Worm (Caenorhabditis elegans) whole organism, L4 larva: ENCODE results near the gene F56A11.6.

Experiments
- R02D3.7 ChIP-seq: fragments of 150-350 bp; sonication (generic microtip); optimal IDR thresholded peaks from 3 replicates; lab custom pipeline; 2014; ENCODE audit warnings: missing biosample characterization, missing genetic modification characterization
- fkh-10 ChIP-seq: fragments of 150-350 bp; optimal IDR thresholded peaks from 2 replicates; lab custom pipeline; 2014; ENCODE audit warnings: missing biosample characterization, missing genetic modification reagents, missing genetic modification characterization
- fos-1 ChIP-seq: fragments of 150-350 bp; optimal IDR thresholded peaks from 2 replicates; lab custom pipeline; 2014; ENCODE audit warnings: missing biosample characterization, missing genetic modification characterization
- lin-13 ChIP-seq: fragments of 150-350 bp; optimal IDR thresholded peaks from 2 replicates; lab custom pipeline; 2014; ENCODE audit warnings: missing biosample characterization, missing genetic modification reagents, missing genetic modification characterization
- lin-15B ChIP-seq: fragments of 150-350 bp; sonication (generic microtip); optimal IDR thresholded peaks from 3 replicates; lab custom pipeline; 2014; ENCODE audit warnings: missing biosample characterization, missing genetic modification characterization
- madf-5 ChIP-seq, 2 experiments: fragments of 200-800 bp; sonication (Bioruptor generic); IDR thresholded peaks; 2 replicates each; pipeline ENCODE4 v1.3.6; 2022; ENCODE audit warnings: missing compliant biosample characterization in 2 of 2, missing genetic modification characterization in 2 of 2
- pha-4 ChIP-seq, 2 experiments: fragments of 150-350 bp in 1 of 2; fragments of 200-800 bp in 1 of 2; sonication (Bioruptor generic) in 1 of 2; IDR thresholded peaks in 1 of 2; optimal IDR thresholded peaks in 1 of 2; 2 replicates each; pipeline versions ENCODE4 v1.3.6 to Lab custom; 2014 to 2022; ENCODE audit warnings: missing genetic modification characterization in 2 of 2, missing genetic modification reagents in 2 of 2, missing biosample characterization in 1 of 2, missing compliant biosample characterization in 1 of 2
- skn-1 ChIP-seq: fragments of 150-350 bp; optimal IDR thresholded peaks from 2 replicates; lab custom pipeline; 2014; ENCODE audit warnings: missing biosample characterization, missing genetic modification characterization
- snpc-4 ChIP-seq: fragments of 150-350 bp; optimal IDR thresholded peaks from 2 replicates; lab custom pipeline; 2014; ENCODE audit warnings: missing biosample characterization, missing genetic modification characterization
- unc-39 ChIP-seq: sonication (generic microtip); optimal IDR thresholded peaks from 2 replicates; lab custom pipeline; 2017; ENCODE audit warnings: missing biosample characterization, missing genetic modification characterization
- unc-62 ChIP-seq, 3 experiments: fragments of 150-350 bp in 1 of 3; sonication (generic microtip); optimal IDR thresholded peaks in 2 of 3; peaks in 1 of 3; 1 replicate in 1 of 3; 2 replicates in 2 of 3; lab custom pipeline; 2014 to 2017; ENCODE audit warnings: missing biosample characterization in 3 of 3, missing genetic modification characterization in 3 of 3, missing genetic modification reagents in 3 of 3, missing genotype in 1 of 3

DNA sequence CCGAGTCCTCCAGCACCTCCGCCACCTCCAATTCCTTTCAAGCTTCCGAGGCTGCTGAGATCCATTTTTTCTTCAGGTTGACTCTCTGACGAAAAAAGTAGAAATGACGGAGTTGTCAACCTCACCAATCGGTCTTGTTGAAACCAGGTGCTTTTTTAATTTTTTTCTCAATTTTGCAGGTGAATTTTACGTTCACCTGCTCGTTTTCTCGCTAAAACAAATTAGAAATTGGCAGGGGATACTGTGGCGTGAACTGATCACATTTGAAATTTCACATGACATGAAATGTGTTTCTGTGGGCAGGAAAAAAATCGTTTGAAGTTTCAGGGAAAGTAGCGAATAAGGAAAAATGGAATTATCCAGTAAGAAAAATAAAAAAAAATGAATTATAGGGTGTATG, 10.4 kb upstream of the F56A11.6 start, which contains the start of gene C18H7.6:
- TF ChIP-seq fos-1 (tag; lab: Kevin White, UChicago) = no peak
- TF ChIP-seq skn-1 (tag; lab: Kevin White, UChicago) = no peak
- no peak for TF ChIP-seq lin-15B
- TF ChIP-seq fkh-10 (GFP tag; lab: Kevin White, UChicago) = no peak
- TF ChIP-seq snpc-4 = no peak
- TF ChIP-seq pha-4 (GFP tag; IDR thresholded peaks at IDR 0.05; lab: Robert Waterston, UW) = no peak
- TF ChIP-seq pha-4 (tag; optimal IDR thresholded peaks at IDR 0.05; lab: Kevin White, UChicago) = no peak
- TF ChIP-seq madf-5 (GFP tag; IDR thresholded peaks at IDR 0.05; lab: Robert Waterston, UW) = no peak
- no peak for TF ChIP-seq R02D3.7 (tag; lab: Kevin White, UChicago)
- TF ChIP-seq unc-62 (GFP tag; optimal IDR thresholded peaks at IDR 0.05 in 1 of 2; lab: Kevin White, UChicago) = no peak
- no peak for TF ChIP-seq unc-62 (tag; optimal IDR thresholded peaks at IDR 0.05; lab: Kevin White, UChicago)
- no peak for TF ChIP-seq lin-13 (GFP tag; lab: Kevin White, UChicago)
- no peak for TF ChIP-seq unc-39 (tag; lab: Kevin White, UChicago)
